Fruit fly (Drosophila melanogaster) whole organism, adult: Measurements from ENCODE around the gene RpL37A.
A peak's percentile ranks its signal among the peaks of the same experiment; 100 is the strongest.

ENCODE experiments used
- CG11617 ChIP-seq: fragments of 200-800 bp; sonication (Bioruptor generic); optimal IDR thresholded peaks from 2 replicates; lab custom pipeline; 2017; ENCODE audit warnings: mild to moderate bottlenecking, missing biosample characterization, missing genetic modification reagents, missing genetic modification characterization
- CG12768 ChIP-seq: fragments of 200-800 bp; sonication (Bioruptor generic); optimal IDR thresholded peaks from 2 replicates; lab custom pipeline; 2017; ENCODE audit warnings: missing biosample characterization, missing genetic modification characterization, mild to moderate bottlenecking, moderate library complexity, missing genetic modification reagents
- CG14711 ChIP-seq: fragments of 200-800 bp; sonication (Bioruptor generic); optimal IDR thresholded peaks from 2 replicates; lab custom pipeline; 2018; ENCODE audit warnings: missing biosample characterization, mild to moderate bottlenecking, missing genetic modification characterization, moderate library complexity
- CG1620 ChIP-seq: fragments of 200-800 bp; sonication (Bioruptor generic); optimal IDR thresholded peaks from 2 replicates; lab custom pipeline; 2016; ENCODE audit warnings: missing biosample characterization, missing genetic modification characterization
- CG33017 ChIP-seq: fragments of 200-800 bp; sonication (Bioruptor generic); optimal IDR thresholded peaks from 2 replicates; lab custom pipeline; 2018; ENCODE audit warnings: missing biosample characterization, mild to moderate bottlenecking, missing genetic modification characterization, moderate library complexity
- CG5204 ChIP-seq: fragments of 200-800 bp; sonication (Bioruptor generic); optimal IDR thresholded peaks from 2 replicates; lab custom pipeline; 2016; ENCODE audit warnings: missing biosample characterization, missing genetic modification characterization
- CG7045 ChIP-seq: fragments of 200-800 bp; sonication (Bioruptor generic); optimal IDR thresholded peaks from 2 replicates; lab custom pipeline; 2017; ENCODE audit warnings: missing biosample characterization, mild to moderate bottlenecking, missing genetic modification characterization
- CG7101 ChIP-seq: fragments of 200-800 bp; sonication (Bioruptor generic); optimal IDR thresholded peaks from 2 replicates; lab custom pipeline; 2018; ENCODE audit warnings: missing biosample characterization, mild to moderate bottlenecking, missing genetic modification characterization, moderate library complexity
- Clk ChIP-seq: fragments of 200-800 bp; sonication (Bioruptor generic); optimal IDR thresholded peaks from 2 replicates; lab custom pipeline; 2017; ENCODE audit warnings: missing biosample characterization, missing genetic modification characterization
- Crg-1 ChIP-seq: fragments of 200-800 bp; sonication (Bioruptor generic); optimal IDR thresholded peaks from 2 replicates; lab custom pipeline; 2016; ENCODE audit warnings: missing biosample characterization, missing genetic modification characterization
- Hr96 ChIP-seq: fragments of 200-800 bp; sonication (Bioruptor generic); optimal IDR thresholded peaks from 2 replicates; lab custom pipeline; 2016; ENCODE audit warnings: missing biosample characterization, missing genetic modification characterization
- Mnt ChIP-seq: fragments of 200-800 bp; sonication (Bioruptor generic); optimal IDR thresholded peaks from 2 replicates; lab custom pipeline; 2016; ENCODE audit warnings: missing biosample characterization, mild to moderate bottlenecking, missing genetic modification characterization
- bab1 ChIP-seq: fragments of 200-800 bp; sonication (Bioruptor generic); optimal IDR thresholded peaks from 3 replicates; lab custom pipeline; 2019; ENCODE audit warnings: missing biosample characterization, mild to moderate bottlenecking, missing genetic modification characterization, moderate library complexity
- cic ChIP-seq: fragments of 200-800 bp; sonication (Bioruptor generic); optimal IDR thresholded peaks from 2 replicates; lab custom pipeline; 2017; ENCODE audit warnings: missing biosample characterization, mild to moderate bottlenecking, missing genetic modification characterization, moderate library complexity
- cnc ChIP-seq, 2 experiments: fragments of >200 bp; optimal IDR thresholded peaks; 2 replicates each; lab custom pipeline; 2017
- kay ChIP-seq: fragments of 200-800 bp; sonication (Bioruptor generic); peaks from one replicate; lab custom pipeline; 2016; ENCODE audit warnings: missing biosample characterization, missing genetic modification characterization, borderline replicate concordance
- ovo ChIP-seq: fragments of 200-800 bp; sonication (Bioruptor generic); optimal IDR thresholded peaks from 2 replicates; lab custom pipeline; 2016; ENCODE audit warnings: missing biosample characterization, missing genetic modification characterization
- pad ChIP-seq: fragments of 200-800 bp; sonication (Bioruptor generic); optimal IDR thresholded peaks from 3 replicates; lab custom pipeline; 2017; ENCODE audit warnings: missing biosample characterization, missing genetic modification characterization, mild to moderate bottlenecking, moderate library complexity, missing genetic modification reagents
- tj ChIP-seq: fragments of 200-800 bp; sonication (Bioruptor generic); optimal IDR thresholded peaks from 3 replicates; lab custom pipeline; 2017; ENCODE audit warnings: missing biosample characterization, mild to moderate bottlenecking, missing genetic modification characterization, moderate library complexity
- toe ChIP-seq: fragments of 200-800 bp; sonication (Bioruptor generic); optimal IDR thresholded peaks from 2 replicates; lab custom pipeline; 2016; ENCODE audit warnings: missing biosample characterization, missing genetic modification characterization

The RpL37A gene

DNA sequence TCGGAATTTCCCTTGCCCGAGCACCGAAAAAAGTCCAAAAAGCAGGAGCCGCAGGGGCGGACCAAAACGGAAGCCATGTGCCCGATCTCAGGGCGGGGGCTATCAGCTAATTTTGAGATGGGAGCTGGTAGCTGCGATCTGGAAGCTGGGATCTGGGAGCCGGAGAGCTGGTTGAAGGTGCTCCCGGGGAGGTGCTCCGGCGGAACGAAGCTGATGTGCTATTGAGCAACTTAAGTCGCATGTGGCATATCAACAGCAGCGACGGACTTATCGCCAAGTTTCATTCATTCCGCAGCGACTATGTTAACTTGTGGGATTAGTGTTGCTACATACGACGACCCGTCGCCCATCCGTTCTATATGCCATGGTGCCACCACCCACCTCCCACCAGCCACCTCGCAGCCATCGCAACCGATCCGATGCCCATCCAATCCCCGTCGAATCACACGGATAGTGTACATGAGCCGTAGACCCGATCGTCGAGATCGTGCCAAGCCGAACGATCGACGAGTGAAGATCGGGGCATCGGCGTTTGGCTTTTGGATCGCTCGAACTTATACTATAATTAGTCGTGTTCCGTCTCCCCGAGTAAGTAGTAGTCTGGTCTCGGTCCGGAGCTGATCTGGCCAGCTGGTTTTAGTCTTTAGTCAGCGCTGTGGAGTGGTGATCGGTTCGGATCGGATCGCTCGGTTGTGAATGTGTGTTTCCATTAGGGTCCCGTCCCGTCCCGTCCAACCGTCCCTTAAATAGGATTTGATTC is 41.5 kb upstream of the RpL37A start, which contains the start of gene Col4a1:
TSS of gene Col4a1 (plus strand) at position 561 of the 760 bp plus-strand sequence.
- peak; percentile 49 for TF ChIP-seq CG12768 (GFP tag; lab: Kevin White, UChicago)
- TF ChIP-seq CG1620 (GFP tag; lab: Kevin White, UChicago), result no peak
- TF ChIP-seq Hr96 (GFP tag; lab: Kevin White, UChicago), result no peak
- no peak for TF ChIP-seq cnc (optimal IDR thresholded peaks at IDR 0.05; lab: Kevin White, UChicago)
- no peak for TF ChIP-seq CG7045 (GFP tag; lab: Kevin White, UChicago)
- TF ChIP-seq CG33017 (tag; lab: Kevin White, UChicago), result no peak
- no peak for TF ChIP-seq Clk (GFP tag; lab: Kevin White, UChicago)
- peak; percentile 72 for TF ChIP-seq cic (GFP tag; lab: Kevin White, UChicago)
- TF ChIP-seq kay (GFP tag; lab: Kevin White, UChicago), result no peak
- no peak for TF ChIP-seq tj (GFP tag; lab: Kevin White, UChicago)
- no peak for TF ChIP-seq pad (GFP tag; lab: Kevin White, UChicago)
- peak; percentile 7 for TF ChIP-seq Mnt (GFP tag; lab: Kevin White, UChicago)

DNA sequence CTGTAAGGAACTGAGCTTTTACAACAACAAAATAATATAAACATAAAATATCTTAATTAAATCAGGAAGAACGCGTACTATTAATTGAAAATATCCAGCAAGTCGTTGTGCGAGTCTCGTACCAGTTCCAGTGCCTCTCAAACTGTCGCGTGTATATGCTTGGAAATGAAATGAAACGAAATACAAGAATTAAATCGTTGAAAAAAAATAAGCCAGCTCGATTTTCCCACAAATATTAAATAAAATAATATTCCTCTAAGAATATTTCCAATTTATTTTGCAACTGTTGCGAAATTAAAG is 41.0 kb upstream of the RpL37A start:
- peak; percentile 60 for TF ChIP-seq tj (GFP tag; lab: Kevin White, UChicago)
- no peak for TF ChIP-seq ovo (GFP tag; lab: Kevin White, UChicago)
- no peak for TF ChIP-seq CG12768 (GFP tag; lab: Kevin White, UChicago)
- peak; percentile 33 for TF ChIP-seq kay (GFP tag; lab: Kevin White, UChicago)

DNA sequence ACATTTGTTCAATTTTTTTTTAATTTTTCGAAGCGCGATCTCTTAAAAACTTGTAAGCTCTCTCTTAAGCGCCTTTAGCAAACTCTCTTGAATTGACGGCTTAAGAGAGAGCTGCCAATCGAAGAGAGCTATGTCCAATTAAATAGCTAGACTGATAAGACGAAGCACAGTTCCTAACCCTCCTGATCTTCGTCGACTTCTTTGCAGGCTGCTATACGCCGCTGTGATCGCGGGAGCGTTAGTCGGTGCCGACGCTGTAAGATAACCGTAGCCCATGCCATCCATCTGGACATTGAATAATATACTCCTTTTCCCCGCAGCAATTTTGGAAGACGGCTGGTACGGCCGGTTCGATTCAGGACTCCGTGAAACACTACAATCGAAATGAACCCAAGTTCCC is 40.2 kb upstream of the RpL37A start:
- TF ChIP-seq toe (GFP tag; lab: Kevin White, UChicago) (no peak), CG33017 (tag; lab: Kevin White, UChicago) (no peak), CG11617 (no peak), bab1 (GFP tag; lab: Kevin White, UChicago) (no peak), Mnt (GFP tag; lab: Kevin White, UChicago) (no peak), Crg-1 (GFP tag; lab: Kevin White, UChicago) (no peak), Hr96 (GFP tag; lab: Kevin White, UChicago) (no peak), cic (GFP tag; lab: Kevin White, UChicago) (no peak), kay (GFP tag; lab: Kevin White, UChicago) (no peak), CG1620 (GFP tag; lab: Kevin White, UChicago) (no peak), pad (GFP tag; lab: Kevin White, UChicago) (no peak), Clk (GFP tag; lab: Kevin White, UChicago) (no peak), CG7045 (GFP tag; lab: Kevin White, UChicago) (no peak), tj (GFP tag; lab: Kevin White, UChicago) (no peak), CG7101 (no peak), CG5204 (GFP tag; lab: Kevin White, UChicago) (no peak), CG14711 (tag; lab: Kevin White, UChicago) (no peak), cnc (optimal IDR thresholded peaks at IDR 0.05; lab: Kevin White, UChicago) (no peak), ovo (GFP tag; lab: Kevin White, UChicago) (no peak), CG12768 (GFP tag; lab: Kevin White, UChicago) (no peak)

DNA sequence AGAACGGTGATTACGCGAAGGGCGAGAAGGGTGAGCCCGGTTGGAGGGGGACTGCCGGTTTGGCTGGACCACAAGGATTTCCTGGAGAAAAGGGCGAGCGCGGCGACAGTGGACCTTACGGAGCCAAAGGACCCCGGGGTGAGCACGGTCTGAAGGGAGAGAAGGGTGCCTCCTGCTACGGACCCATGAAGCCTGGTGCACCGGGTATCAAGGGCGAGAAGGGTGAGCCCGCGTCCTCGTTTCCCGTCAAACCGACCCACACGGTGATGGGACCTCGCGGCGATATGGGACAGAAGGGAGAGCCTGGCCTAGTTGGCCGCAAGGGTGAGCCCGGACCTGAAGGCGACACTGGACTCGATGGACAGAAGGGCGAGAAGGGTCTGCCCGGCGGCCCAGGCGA is 39.4 kb upstream of the RpL37A start:
- TF ChIP-seq Mnt (GFP tag; lab: Kevin White, UChicago) (no peak), CG5204 (GFP tag; lab: Kevin White, UChicago) (no peak), CG7045 (GFP tag; lab: Kevin White, UChicago) (no peak), ovo (GFP tag; lab: Kevin White, UChicago) (no peak), cic (GFP tag; lab: Kevin White, UChicago) (no peak)

DNA sequence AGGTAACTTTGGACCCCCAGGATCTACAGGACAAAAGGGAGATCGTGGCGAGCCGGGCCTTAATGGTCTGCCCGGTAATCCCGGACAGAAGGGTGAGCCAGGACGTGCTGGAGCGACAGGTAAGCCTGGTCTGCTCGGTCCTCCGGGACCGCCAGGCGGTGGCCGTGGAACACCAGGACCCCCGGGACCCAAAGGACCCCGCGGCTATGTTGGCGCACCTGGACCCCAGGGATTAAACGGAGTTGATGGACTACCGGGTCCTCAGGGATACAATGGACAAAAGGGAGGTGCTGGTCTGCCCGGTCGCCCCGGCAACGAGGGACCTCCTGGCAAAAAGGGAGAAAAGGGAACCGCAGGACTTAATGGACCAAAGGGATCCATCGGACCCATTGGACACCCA is 38.9 kb upstream of the RpL37A start:
- TF ChIP-seq CG12768 (GFP tag; lab: Kevin White, UChicago) (no peak), kay (GFP tag; lab: Kevin White, UChicago) (no peak), Crg-1 (GFP tag; lab: Kevin White, UChicago) (no peak), Clk (GFP tag; lab: Kevin White, UChicago) (no peak), CG33017 (tag; lab: Kevin White, UChicago) (no peak), CG7101 (no peak), Mnt (GFP tag; lab: Kevin White, UChicago) (no peak), CG11617 (no peak), ovo (GFP tag; lab: Kevin White, UChicago) (no peak), bab1 (GFP tag; lab: Kevin White, UChicago) (no peak), pad (GFP tag; lab: Kevin White, UChicago) (no peak), Hr96 (GFP tag; lab: Kevin White, UChicago) (no peak), CG1620 (GFP tag; lab: Kevin White, UChicago) (no peak), cic (GFP tag; lab: Kevin White, UChicago) (no peak), toe (GFP tag; lab: Kevin White, UChicago) (no peak), tj (GFP tag; lab: Kevin White, UChicago) (no peak), cnc (optimal IDR thresholded peaks at IDR 0.05; lab: Kevin White, UChicago) (no peak), CG14711 (tag; lab: Kevin White, UChicago) (no peak)

DNA sequence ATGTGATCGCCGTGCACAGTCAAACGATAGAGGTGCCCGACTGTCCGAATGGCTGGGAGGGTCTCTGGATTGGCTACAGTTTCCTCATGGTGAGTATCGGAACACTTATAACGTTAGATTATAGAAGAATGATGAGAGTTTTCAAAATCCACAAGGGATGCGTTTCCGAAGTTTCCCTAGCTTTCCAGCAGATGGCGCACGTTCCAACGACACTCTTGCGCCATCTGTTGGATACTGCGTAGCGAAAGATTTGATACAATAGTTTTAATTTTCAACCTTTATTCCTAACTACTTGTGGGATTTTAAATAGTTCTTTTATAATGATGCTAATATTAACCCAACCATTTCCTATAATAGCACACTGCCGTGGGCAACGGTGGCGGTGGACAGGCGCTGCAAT is 34.6 kb upstream of the RpL37A start:
- no peak for TF ChIP-seq CG33017 (tag; lab: Kevin White, UChicago)
- no peak for TF ChIP-seq CG11617
- TF ChIP-seq kay (GFP tag; lab: Kevin White, UChicago), result no peak
- no peak for TF ChIP-seq CG5204 (GFP tag; lab: Kevin White, UChicago)
- no peak for TF ChIP-seq CG12768 (GFP tag; lab: Kevin White, UChicago)
- no peak for TF ChIP-seq toe (GFP tag; lab: Kevin White, UChicago)
- no peak for TF ChIP-seq CG1620 (GFP tag; lab: Kevin White, UChicago)
- TF ChIP-seq bab1 (GFP tag; lab: Kevin White, UChicago), result no peak
- no peak for TF ChIP-seq tj (GFP tag; lab: Kevin White, UChicago)
- no peak for TF ChIP-seq cic (GFP tag; lab: Kevin White, UChicago)
- TF ChIP-seq pad (GFP tag; lab: Kevin White, UChicago), result no peak
- TF ChIP-seq Clk (GFP tag; lab: Kevin White, UChicago), result no peak
- no peak for TF ChIP-seq CG7101
